Fruit fly (Drosophila melanogaster) whole organism, prepupa: ENCODE data around the gene Ir94b.

Experiments
- Blimp-1 ChIP-seq: fragments of 200-800 bp; sonication (Bioruptor generic); optimal IDR thresholded peaks from 3 replicates; lab custom pipeline; 2017; ENCODE audit warnings: missing biosample characterization, missing genetic modification characterization, mild to moderate bottlenecking, moderate library complexity, missing genetic modification reagents
- CG10669 ChIP-seq: fragments of 200-800 bp; sonication (Bioruptor generic); optimal IDR thresholded peaks from 3 replicates; lab custom pipeline; 2018; ENCODE audit warnings: missing biosample characterization, mild to moderate bottlenecking, missing genetic modification characterization, moderate library complexity
- CG11762 ChIP-seq: fragments of 200-800 bp; sonication (Bioruptor generic); optimal IDR thresholded peaks from 3 replicates; lab custom pipeline; 2016; ENCODE audit warnings: missing biosample characterization, missing genetic modification characterization; ENCODE audit not compliant: insufficient read depth
- CG11902 ChIP-seq: fragments of 200-800 bp; sonication (Bioruptor generic); optimal IDR thresholded peaks from 3 replicates; lab custom pipeline; 2016; ENCODE audit warnings: missing biosample characterization, missing genetic modification characterization
- CG15336 ChIP-seq: fragments of 200-800 bp; sonication (Bioruptor generic); IDR thresholded peaks from 2 replicates; pipeline ENCODE4 v1.3.6; 2022; ENCODE audit warnings: missing biosample characterization, missing genetic modification characterization
- CG16779 ChIP-seq: fragments of 200-800 bp; sonication (Bioruptor generic); optimal IDR thresholded peaks from 3 replicates; lab custom pipeline; 2017; ENCODE audit warnings: missing biosample characterization, mild to moderate bottlenecking, missing genetic modification characterization
- CG3032 ChIP-seq: fragments of 200-800 bp; optimal IDR thresholded peaks from 2 replicates; lab custom pipeline; 2019; ENCODE audit warnings: missing biosample characterization, mild to moderate bottlenecking, missing genetic modification characterization, moderate library complexity
- CG31627 ChIP-seq: fragments of 200-800 bp; sonication (Bioruptor generic); optimal IDR thresholded peaks from 3 replicates; lab custom pipeline; 2016; ENCODE audit warnings: missing biosample characterization, missing genetic modification characterization
- CG32006 ChIP-seq: fragments of 200-800 bp; sonication (Bioruptor generic); optimal IDR thresholded peaks from 3 replicates; lab custom pipeline; 2017; ENCODE audit warnings: missing biosample characterization, mild to moderate bottlenecking, missing genetic modification characterization
- CG3919 ChIP-seq: fragments of 200-800 bp; sonication (Bioruptor generic); optimal IDR thresholded peaks from 3 replicates; lab custom pipeline; 2016; ENCODE audit warnings: missing biosample characterization, missing genetic modification characterization
- CG4318 ChIP-seq: fragments of 200-800 bp; sonication (Bioruptor generic); optimal IDR thresholded peaks from 3 replicates; lab custom pipeline; 2017; ENCODE audit warnings: missing biosample characterization, mild to moderate bottlenecking, missing genetic modification characterization
- CG6792 ChIP-seq: fragments of 200-800 bp; sonication (Bioruptor generic); optimal IDR thresholded peaks from 3 replicates; lab custom pipeline; 2016; ENCODE audit warnings: missing biosample characterization, missing genetic modification characterization
- CG8119 ChIP-seq: fragments of 200-800 bp; sonication (Bioruptor generic); IDR thresholded peaks from 3 replicates; pipeline ENCODE4 v1.3.6; 2022; ENCODE audit warnings: missing biosample characterization, missing genetic modification characterization
- CG8319 ChIP-seq: fragments of 200-800 bp; sonication (Bioruptor generic); optimal IDR thresholded peaks from 3 replicates; lab custom pipeline; 2016; ENCODE audit warnings: missing biosample characterization, missing genetic modification characterization
- CG8632 ChIP-seq: fragments of 200-800 bp; sonication (Bioruptor generic); optimal IDR thresholded peaks from 3 replicates; lab custom pipeline; 2016; ENCODE audit warnings: missing biosample characterization, missing genetic modification characterization
- Eip78C ChIP-seq: fragments of 200-800 bp; sonication (Bioruptor generic); peaks from one replicate; lab custom pipeline; 2016; ENCODE audit warnings: missing biosample characterization, missing genetic modification characterization
- Ets96B ChIP-seq: fragments of 200-800 bp; optimal IDR thresholded peaks from 2 replicates; lab custom pipeline; 2019; ENCODE audit warnings: missing biosample characterization, mild to moderate bottlenecking, missing genetic modification characterization, moderate library complexity
- Gug ChIP-seq: fragments of 200-800 bp; sonication (Bioruptor generic); IDR thresholded peaks from 2 replicates; pipeline ENCODE4 v1.3.6; 2022; ENCODE audit warnings: missing biosample characterization, missing genetic modification characterization
- Hr38 ChIP-seq: sonication (Bioruptor generic); optimal IDR thresholded peaks from 2 replicates; lab custom pipeline; 2016; ENCODE audit warnings: missing biosample characterization, missing genetic modification characterization
- Hr4 ChIP-seq: fragments of 200-800 bp; sonication (Bioruptor generic); optimal IDR thresholded peaks from 3 replicates; lab custom pipeline; 2016; ENCODE audit warnings: missing biosample characterization, missing genetic modification characterization
- Lpt ChIP-seq: fragments of 200-800 bp; sonication (Bioruptor generic); optimal IDR thresholded peaks from 3 replicates; lab custom pipeline; 2016; ENCODE audit warnings: missing biosample characterization, missing genetic modification characterization
- OdsH ChIP-seq: fragments of 200-800 bp; sonication (Bioruptor generic); optimal IDR thresholded peaks from 3 replicates; lab custom pipeline; 2016; ENCODE audit warnings: missing biosample characterization, missing genetic modification characterization
- Smox ChIP-seq: fragments of 200-800 bp; sonication (Bioruptor generic); optimal IDR thresholded peaks from 3 replicates; lab custom pipeline; 2016; ENCODE audit warnings: missing biosample characterization, missing genetic modification characterization
- Sox14 ChIP-seq: fragments of 200-800 bp; sonication (Bioruptor generic); optimal IDR thresholded peaks from 3 replicates; lab custom pipeline; 2016; ENCODE audit warnings: missing biosample characterization, missing genetic modification characterization
- Sox15 ChIP-seq: fragments of 200-800 bp; sonication (Bioruptor generic); optimal IDR thresholded peaks from 3 replicates; lab custom pipeline; 2016; ENCODE audit warnings: missing biosample characterization, missing genetic modification characterization
- acj6 ChIP-seq: fragments of 200-800 bp; sonication (Bioruptor generic); optimal IDR thresholded peaks from 3 replicates; lab custom pipeline; 2016; ENCODE audit warnings: missing biosample characterization, missing genetic modification characterization
- dac ChIP-seq: fragments of 200-800 bp; sonication (Bioruptor generic); optimal IDR thresholded peaks from 2 replicates; lab custom pipeline; 2017; ENCODE audit warnings: missing biosample characterization, mild to moderate bottlenecking, missing genetic modification characterization
- eg ChIP-seq: fragments of 200-800 bp; sonication (Bioruptor generic); IDR thresholded peaks from 3 replicates; pipeline ENCODE4 v1.3.6; 2022; ENCODE audit warnings: missing biosample characterization, missing genetic modification characterization
- esn ChIP-seq: fragments of 200-800 bp; sonication (Bioruptor generic); optimal IDR thresholded peaks from 2 replicates; lab custom pipeline; 2016; ENCODE audit warnings: missing biosample characterization, mild to moderate bottlenecking, missing genetic modification characterization, moderate library complexity
- fd85E ChIP-seq: fragments of 200-800 bp; sonication (Bioruptor generic); optimal IDR thresholded peaks from 3 replicates; lab custom pipeline; 2016; ENCODE audit warnings: missing biosample characterization, missing genetic modification characterization
- fkh ChIP-seq: fragments of 200-800 bp; sonication (Bioruptor generic); optimal IDR thresholded peaks from 3 replicates; lab custom pipeline; 2017; ENCODE audit warnings: missing biosample characterization, mild to moderate bottlenecking, missing genetic modification characterization, moderate library complexity
- net ChIP-seq: fragments of 200-800 bp; sonication (Bioruptor generic); optimal IDR thresholded peaks from 3 replicates; lab custom pipeline; 2016; ENCODE audit warnings: missing biosample characterization, missing genetic modification characterization
- pdm3 ChIP-seq: fragments of 200-800 bp; sonication (Bioruptor generic); optimal IDR thresholded peaks from 3 replicates; lab custom pipeline; 2016; ENCODE audit warnings: missing biosample characterization, missing genetic modification characterization
- salr ChIP-seq, 2 experiments: fragments of 200-800 bp; sonication (Bioruptor generic); optimal IDR thresholded peaks; 3 replicates each; lab custom pipeline; 2016 to 2018; ENCODE audit warnings: missing biosample characterization in 2 of 2, missing genetic modification characterization in 2 of 2, mild to moderate bottlenecking in 1 of 2
- spab ChIP-seq: fragments of 200-800 bp; sonication (Bioruptor generic); optimal IDR thresholded peaks from 2 replicates; lab custom pipeline; 2017; ENCODE audit warnings: missing biosample characterization, mild to moderate bottlenecking, missing genetic modification characterization, missing genetic modification reagents
- svp ChIP-seq: fragments of 200-800 bp; sonication (Bioruptor generic); peaks from one replicate; lab custom pipeline; 2016; ENCODE audit warnings: missing biosample characterization, missing genetic modification characterization
- vri ChIP-seq: fragments of 200-800 bp; sonication (Bioruptor generic); optimal IDR thresholded peaks from 3 replicates; lab custom pipeline; 2016; ENCODE audit warnings: missing biosample characterization, mild to moderate bottlenecking, missing genetic modification characterization

Ir94b gene

DNA sequence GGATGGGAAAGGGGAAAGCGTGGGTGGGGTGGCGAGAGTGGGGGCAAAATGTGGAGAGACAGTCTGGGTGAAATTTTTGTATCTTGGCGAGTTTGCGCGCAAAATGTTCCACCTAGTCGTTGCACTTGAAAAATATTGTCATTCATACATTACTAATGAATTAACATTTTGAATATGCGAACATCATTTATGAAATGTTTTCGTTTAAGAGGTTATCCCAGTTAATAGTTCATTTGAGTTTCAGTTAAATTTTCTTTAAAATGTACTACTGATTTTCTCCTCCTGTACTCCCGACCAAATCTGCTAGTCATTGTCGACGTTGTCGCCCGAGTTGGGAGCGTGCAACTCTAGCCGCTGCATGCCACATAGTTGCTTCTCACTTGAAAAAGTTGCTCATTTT is 32.9 kb upstream of the Ir94b start (continued):
- TF ChIP-seq Lpt (GFP tag; lab: Kevin White, UChicago) (peak; percentile 71), CG3919 (GFP tag; lab: Kevin White, UChicago) (peak; percentile 58), CG11762 (GFP tag; lab: Kevin White, UChicago) (peak; percentile 37), CG11902 (GFP tag; lab: Kevin White, UChicago) (no peak), vri (GFP tag; lab: Kevin White, UChicago) (no peak), eg (GFP tag; lab: Robert Waterston, UW) (peak; percentile 82), Hr38 (GFP tag; lab: Kevin White, UChicago) (no peak)

dm6 chr3R:22148274-22148673 is 31.2 kb upstream of the Ir94b start:
- TF ChIP-seq eg (GFP tag; lab: Robert Waterston, UW) (no peak), CG32006 (GFP tag; lab: Kevin White, UChicago) (peak; percentile 61), CG15336 (GFP tag; lab: Robert Waterston, UW) (0 out of 2 replicates have a peak, but pooled peaks have one; percentile 18), svp (peak; percentile 61), CG3919 (GFP tag; lab: Kevin White, UChicago) (no peak), Blimp-1 (GFP tag; lab: Kevin White, UChicago) (no peak), Hr4 (GFP tag; lab: Kevin White, UChicago) (peak; percentile 53), CG8119 (peak; percentile 51; the same call in 1 of the 3 replicates), CG4318 (GFP tag; lab: Kevin White, UChicago) (peak; percentile 17), Ets96B (tag; lab: Kevin White, UChicago) (no peak), Eip78C (GFP tag; lab: Kevin White, UChicago) (peak; percentile 61), CG8632 (GFP tag; lab: Kevin White, UChicago) (no peak), Gug (GFP tag; lab: Robert Waterston, UW) (peak; percentile 14; the same call in 1 of the 2 replicates)

DNA sequence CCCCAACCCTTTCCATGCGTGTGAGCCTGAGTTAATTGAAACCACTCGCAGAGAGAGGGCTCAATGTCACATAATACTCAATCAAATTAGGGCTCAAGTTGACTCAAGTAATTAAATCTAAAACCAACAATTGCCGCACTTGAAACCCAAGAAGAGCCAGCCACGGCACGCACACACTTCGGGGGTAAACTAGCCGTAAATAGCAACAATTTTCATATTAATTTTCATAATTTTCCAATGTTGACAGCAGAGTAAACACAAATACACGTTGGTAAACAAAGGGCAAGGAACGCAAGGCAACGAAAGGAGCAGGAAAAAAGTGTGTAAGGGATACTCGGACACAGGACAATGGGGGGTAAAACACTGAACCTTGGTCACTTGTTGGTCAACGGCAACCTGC is 30.4 kb upstream of the Ir94b start:
- TF ChIP-seq CG3919 (GFP tag; lab: Kevin White, UChicago) (no peak), fkh (GFP tag; lab: Kevin White, UChicago) (peak; percentile 78)

dm6 chr3R:22146549-22146948 is 29.5 kb upstream of the Ir94b start:
- TF ChIP-seq net (GFP tag; lab: Kevin White, UChicago) (no peak), CG3032 (no peak), CG31627 (no peak), fd85E (no peak), svp (peak; percentile 33), fkh (GFP tag; lab: Kevin White, UChicago) (no peak)

dm6 chr3R:22145425-22146411 is 28.7 kb upstream of the Ir94b start:
- peak; percentile 59 for TF ChIP-seq pdm3 (GFP tag; lab: Kevin White, UChicago)
- peak; percentile 61 for TF ChIP-seq CG3032
- peak; percentile 86 for TF ChIP-seq eg (GFP tag; lab: Robert Waterston, UW)
- no peak for TF ChIP-seq fd85E
- peak; percentile 23 for TF ChIP-seq dac
- TF ChIP-seq Lpt (GFP tag; lab: Kevin White, UChicago): peak; percentile 41
- TF ChIP-seq acj6: peak; percentile 46
- TF ChIP-seq salr (GFP tag; optimal IDR thresholded peaks at IDR 0.05; lab: Kevin White, UChicago): peak in 1 of 2 experiments; percentile 19
- TF ChIP-seq CG8319 (GFP tag; lab: Kevin White, UChicago): no peak
- no peak for TF ChIP-seq Hr38 (GFP tag; lab: Kevin White, UChicago)
- TF ChIP-seq esn (GFP tag; lab: Kevin White, UChicago): peak; percentile 41
- peak; percentile 74 for TF ChIP-seq Gug (GFP tag; lab: Robert Waterston, UW)
- no peak for TF ChIP-seq Sox15
- TF ChIP-seq CG10669 (GFP tag; lab: Kevin White, UChicago): peak; percentile 54
- peak; percentile 23 for TF ChIP-seq CG6792 (GFP tag; lab: Kevin White, UChicago)
- peak; percentile 82 for TF ChIP-seq CG32006 (GFP tag; lab: Kevin White, UChicago)
- TF ChIP-seq OdsH (GFP tag; lab: Kevin White, UChicago): peak; percentile 64
- TF ChIP-seq CG16779 (tag; lab: Kevin White, UChicago): peak; percentile 15
- no peak for TF ChIP-seq vri (GFP tag; lab: Kevin White, UChicago)
- peak; percentile 80 for TF ChIP-seq CG15336 (GFP tag; lab: Robert Waterston, UW)
- peak; percentile 90 for TF ChIP-seq fkh (GFP tag; lab: Kevin White, UChicago)
- no peak for TF ChIP-seq Smox
- TF ChIP-seq CG4318 (GFP tag; lab: Kevin White, UChicago): peak; percentile 48
- peak; percentile 57 for TF ChIP-seq svp
- TF ChIP-seq CG8632 (GFP tag; lab: Kevin White, UChicago): no peak
- TF ChIP-seq Ets96B (tag; lab: Kevin White, UChicago): peak; percentile 66
- TF ChIP-seq spab (GFP tag; lab: Kevin White, UChicago): peak; percentile 61
- TF ChIP-seq CG11762 (GFP tag; lab: Kevin White, UChicago): peak; percentile 48
- no peak for TF ChIP-seq Blimp-1 (GFP tag; lab: Kevin White, UChicago)
- TF ChIP-seq CG8119: peak; percentile 78
- TF ChIP-seq Sox14 (GFP tag; lab: Kevin White, UChicago): peak; percentile 59
- peak; percentile 89 for TF ChIP-seq Eip78C (GFP tag; lab: Kevin White, UChicago)
- no peak for TF ChIP-seq CG11902 (GFP tag; lab: Kevin White, UChicago)
